Worm (Caenorhabditis elegans): ENCODE results near the gene trap-3.

ce11 chrIV:2403374-2403773, 14.1 kb downstream of the trap-3 start:
- no peak for TF ChIP-seq nhr-25 (tag; optimal IDR thresholded peaks at IDR 0.05; ENCODE audit: borderline replicate concordance, insufficient read depth)
- no peak for TF ChIP-seq nhr-11 (tag; optimal IDR thresholded peaks at IDR 0.05)
- TF ChIP-seq aly-2 (tag; optimal IDR thresholded peaks at IDR 0.05), result no peak
- TF ChIP-seq mdl-1 (tag; optimal IDR thresholded peaks at IDR 0.05), result no peak
- no peak for TF ChIP-seq T26A8.4 (GFP tag; IDR thresholded peaks at IDR 0.05)
- no peak for TF ChIP-seq daf-12 (tag; optimal IDR thresholded peaks at IDR 0.05)
- no peak for TF ChIP-seq nhr-237 (tag; optimal IDR thresholded peaks at IDR 0.05)
- TF ChIP-seq R02D3.7 (tag; optimal IDR thresholded peaks at IDR 0.05), result no peak
